Worm (Caenorhabditis elegans): ENCODE results near the gene tbcc-1.

The tbcc-1 gene

ce11 chrIII:2814919-2815554 lies 26.8 kb downstream of the tbcc-1 start, which contains the start of gene tufm-1:
tufm-1 (minus strand) TSS chrIII:2814969.
- TF ChIP-seq unc-120 (tag; optimal IDR thresholded peaks at IDR 0.05; ENCODE audit: poor library complexity, severe bottlenecking): no peak
- no peak for TF ChIP-seq unc-62 (GFP tag; optimal IDR thresholded peaks at IDR 0.05)
- TF ChIP-seq ztf-11 (tag; optimal IDR thresholded peaks at IDR 0.05): no peak
- no peak for TF ChIP-seq nhr-76 (tag; optimal IDR thresholded peaks at IDR 0.05)
- TF ChIP-seq nhr-28 (tag; optimal IDR thresholded peaks at IDR 0.05): no peak
- TF ChIP-seq hlh-1 (tag; optimal IDR thresholded peaks at IDR 0.05): no peak
- no peak for TF ChIP-seq nhr-2 (tag; optimal IDR thresholded peaks at IDR 0.05)
- TF ChIP-seq elt-1 (tag; optimal IDR thresholded peaks at IDR 0.05; ENCODE audit: borderline replicate concordance, insufficient read depth): no peak
- TF ChIP-seq lin-13 (tag; optimal IDR thresholded peaks at IDR 0.05): peak; percentile 64
- no peak for TF ChIP-seq blmp-1 (tag; optimal IDR thresholded peaks at IDR 0.05)
- TF ChIP-seq ceh-39 (tag; optimal IDR thresholded peaks at IDR 0.05): no peak
- TF ChIP-seq mab-5 (tag; optimal IDR thresholded peaks at IDR 0.05): no peak
- TF ChIP-seq M03D4.4 (tag; optimal IDR thresholded peaks at IDR 0.05): no peak
- TF ChIP-seq elt-3 (tag; optimal IDR thresholded peaks at IDR 0.05): no peak
- TF ChIP-seq mep-1 (tag; optimal IDR thresholded peaks at IDR 0.05): peak; percentile 64
- TF ChIP-seq lsy-2 (tag; optimal IDR thresholded peaks at IDR 0.05): peak; percentile 94
- no peak for TF ChIP-seq drap-1 (GFP tag; optimal IDR thresholded peaks at IDR 0.05)
- TF ChIP-seq ceh-43 (GFP tag; optimal IDR thresholded peaks at IDR 0.05): no peak
- no peak for TF ChIP-seq mls-2 (tag; optimal IDR thresholded peaks at IDR 0.05)
- no peak for TF ChIP-seq tbx-8 (GFP tag; optimal IDR thresholded peaks at IDR 0.05)
- no peak for TF ChIP-seq ham-2 (GFP tag; optimal IDR thresholded peaks at IDR 0.05)
- no peak for TF ChIP-seq unc-39 (tag; optimal IDR thresholded peaks at IDR 0.05)
- TF ChIP-seq ces-1 (GFP tag; optimal IDR thresholded peaks at IDR 0.05): peak; percentile 84
- TF ChIP-seq nhr-237 (tag; optimal IDR thresholded peaks at IDR 0.05): peak; percentile 47
- no peak for TF ChIP-seq zip-8 (tag; optimal IDR thresholded peaks at IDR 0.05)
- no peak for TF ChIP-seq ceh-83 (GFP tag; optimal IDR thresholded peaks at IDR 0.05)
- TF ChIP-seq sem-2 (GFP tag; optimal IDR thresholded peaks at IDR 0.05): no peak
- no peak for TF ChIP-seq nhr-12 (tag; optimal IDR thresholded peaks at IDR 0.05)
- TF ChIP-seq sptf-1 (tag; optimal IDR thresholded peaks at IDR 0.05): no peak
- no peak for TF ChIP-seq snpc-4 (tag; optimal IDR thresholded peaks at IDR 0.05)
- no peak for TF ChIP-seq flh-1 (GFP tag; optimal IDR thresholded peaks at IDR 0.05)
- no peak for TF ChIP-seq bed-3 (GFP tag; optimal IDR thresholded peaks at IDR 0.05)
- TF ChIP-seq pha-4 (tag; optimal IDR thresholded peaks at IDR 0.05): no peak
- no peak for TF ChIP-seq cnd-1 (tag; optimal IDR thresholded peaks at IDR 0.05)
- no peak for TF ChIP-seq lin-32 (GFP tag; optimal IDR thresholded peaks at IDR 0.05)

ce11 chrIII:2816205-2816923 lies 28.1 kb downstream of the tbcc-1 start:
- no peak for TF ChIP-seq nhr-76 (tag; optimal IDR thresholded peaks at IDR 0.05)
- TF ChIP-seq M03D4.4 (tag; optimal IDR thresholded peaks at IDR 0.05): no peak
- no peak for TF ChIP-seq mab-5 (tag; optimal IDR thresholded peaks at IDR 0.05)
- TF ChIP-seq nhr-12 (tag; optimal IDR thresholded peaks at IDR 0.05): no peak
- no peak for TF ChIP-seq tbx-8 (GFP tag; optimal IDR thresholded peaks at IDR 0.05)
- TF ChIP-seq unc-62 (GFP tag; optimal IDR thresholded peaks at IDR 0.05): no peak
- TF ChIP-seq mep-1 (tag; optimal IDR thresholded peaks at IDR 0.05): no peak
- no peak for TF ChIP-seq bed-3 (GFP tag; optimal IDR thresholded peaks at IDR 0.05)
- TF ChIP-seq hlh-1 (tag; optimal IDR thresholded peaks at IDR 0.05): no peak
- TF ChIP-seq ceh-43 (GFP tag; optimal IDR thresholded peaks at IDR 0.05): no peak
- no peak for TF ChIP-seq elt-1 (tag; optimal IDR thresholded peaks at IDR 0.05; ENCODE audit: borderline replicate concordance, insufficient read depth)
- TF ChIP-seq unc-39 (tag; optimal IDR thresholded peaks at IDR 0.05): no peak
- no peak for TF ChIP-seq nhr-28 (tag; optimal IDR thresholded peaks at IDR 0.05)
- no peak for TF ChIP-seq ces-1 (GFP tag; optimal IDR thresholded peaks at IDR 0.05)
- TF ChIP-seq zip-8 (tag; optimal IDR thresholded peaks at IDR 0.05): no peak

- no peak for TF ChIP-seq ceh-43 (GFP tag; optimal IDR thresholded peaks at IDR 0.05)
- TF ChIP-seq ham-2 (GFP tag; optimal IDR thresholded peaks at IDR 0.05): no peak
- no peak for TF ChIP-seq lin-13 (tag; optimal IDR thresholded peaks at IDR 0.05)
- TF ChIP-seq drap-1 (GFP tag; optimal IDR thresholded peaks at IDR 0.05): no peak
- no peak for TF ChIP-seq hlh-1 (tag; optimal IDR thresholded peaks at IDR 0.05)
- no peak for TF ChIP-seq tbx-8 (GFP tag; optimal IDR thresholded peaks at IDR 0.05)
- TF ChIP-seq unc-62 (GFP tag; optimal IDR thresholded peaks at IDR 0.05): no peak
- TF ChIP-seq ceh-39 (tag; optimal IDR thresholded peaks at IDR 0.05): no peak
- no peak for TF ChIP-seq cnd-1 (tag; optimal IDR thresholded peaks at IDR 0.05)
- TF ChIP-seq unc-120 (tag; optimal IDR thresholded peaks at IDR 0.05; ENCODE audit: poor library complexity, severe bottlenecking): no peak
- no peak for TF ChIP-seq mls-2 (tag; optimal IDR thresholded peaks at IDR 0.05)
These were observed 29.6 kb downstream of the tbcc-1 start for ce11 chrIII:2817847-2818246.
